Worm (Caenorhabditis elegans) whole organism, late embryonic: ENCODE measurements around the gene slc-25A21.
"Not testable (repeated sequence)": the region's sequence is repeated elsewhere in the genome, so short reads cannot be mapped to it uniquely, and the experiment has no call there.

Experiments
- F13H6.1 ChIP-seq: sonication (generic microtip); optimal IDR thresholded peaks from 2 replicates; lab custom pipeline; 2016; ENCODE audit warnings: missing genetic modification characterization, missing compliant biosample characterization
- T23F11.4 ChIP-seq: fragments of 200-800 bp; sonication (Bioruptor generic); optimal IDR thresholded peaks from 2 replicates; lab custom pipeline; 2018; ENCODE audit warnings: mild to moderate bottlenecking, missing genetic modification characterization, missing compliant biosample characterization
- ahr-1 ChIP-seq: sonication (generic microtip); optimal IDR thresholded peaks from 2 replicates; lab custom pipeline; 2016; ENCODE audit warnings: missing genetic modification characterization, missing compliant biosample characterization
- ceh-19 ChIP-seq: fragments of 200-800 bp; sonication (Bioruptor generic); optimal IDR thresholded peaks from 2 replicates; lab custom pipeline; 2018; ENCODE audit warnings: mild to moderate bottlenecking, missing genetic modification characterization, missing compliant biosample characterization
- ceh-2 ChIP-seq: sonication (generic microtip); optimal IDR thresholded peaks from 2 replicates; lab custom pipeline; 2016; ENCODE audit warnings: missing genotype, missing genetic modification characterization, missing compliant biosample characterization
- ceh-30 ChIP-seq: fragments of 150-350 bp; optimal IDR thresholded peaks from 2 replicates; lab custom pipeline; 2014; ENCODE audit warnings: missing biosample characterization, missing genetic modification characterization
- ceh-34 ChIP-seq: sonication (generic microtip); optimal IDR thresholded peaks from 2 replicates; lab custom pipeline; 2016; ENCODE audit warnings: mild to moderate bottlenecking, missing genetic modification characterization, missing compliant biosample characterization
- ceh-45 ChIP-seq: fragments of 200-800 bp; sonication (Bioruptor generic); IDR thresholded peaks from 2 replicates; pipeline ENCODE4 v1.3.6; 2022; ENCODE audit warnings: missing genetic modification reagents, missing genetic modification characterization, missing compliant biosample characterization
- ceh-48 ChIP-seq: sonication (generic microtip); optimal IDR thresholded peaks from 2 replicates; lab custom pipeline; 2016; ENCODE audit warnings: missing genetic modification characterization, inconsistent platforms, missing compliant biosample characterization
- ceh-9 ChIP-seq: sonication (generic microtip); optimal IDR thresholded peaks from 2 replicates; lab custom pipeline; 2016; ENCODE audit warnings: mild to moderate bottlenecking, missing genetic modification characterization, inconsistent platforms, missing compliant biosample characterization
- che-1 ChIP-seq: sonication (generic microtip); optimal IDR thresholded peaks from 2 replicates; lab custom pipeline; 2016; ENCODE audit warnings: mild to moderate bottlenecking, missing genetic modification characterization, missing compliant biosample characterization
- dmd-4 ChIP-seq: sonication (generic microtip); optimal IDR thresholded peaks from 2 replicates; lab custom pipeline; 2016; ENCODE audit warnings: borderline replicate concordance, missing genetic modification characterization, missing compliant biosample characterization
- ets-4 ChIP-seq: sonication (generic microtip); optimal IDR thresholded peaks from 2 replicates; lab custom pipeline; 2016; ENCODE audit warnings: missing genetic modification characterization, missing compliant biosample characterization
- fkh-10 ChIP-seq: fragments of 150-350 bp; optimal IDR thresholded peaks from 2 replicates; lab custom pipeline; 2014; ENCODE audit warnings: missing biosample characterization, missing genetic modification reagents, missing genetic modification characterization
- gmeb-2 ChIP-seq: sonication (generic microtip); optimal IDR thresholded peaks from 2 replicates; lab custom pipeline; 2016; ENCODE audit warnings: missing genetic modification characterization, inconsistent platforms, missing compliant biosample characterization
- hlh-15 ChIP-seq: sonication (generic microtip); optimal IDR thresholded peaks from 2 replicates; lab custom pipeline; 2016; ENCODE audit warnings: missing genetic modification characterization, missing compliant biosample characterization
- hlh-30 ChIP-seq: sonication (generic microtip); optimal IDR thresholded peaks from 2 replicates; lab custom pipeline; 2017; ENCODE audit warnings: antibody characterized with exemption, missing genetic modification characterization, missing compliant biosample characterization; ENCODE audit not compliant: insufficient read depth
- hlh-6 ChIP-seq: sonication (generic microtip); optimal IDR thresholded peaks from 2 replicates; lab custom pipeline; 2016; ENCODE audit warnings: missing genotype, missing genetic modification characterization, missing compliant biosample characterization
- lin-11 ChIP-seq: fragments of 200-800 bp; sonication (Bioruptor generic); optimal IDR thresholded peaks from 2 replicates; lab custom pipeline; 2018; ENCODE audit warnings: mild to moderate bottlenecking, missing genetic modification characterization, missing compliant biosample characterization
- madf-2 ChIP-seq: sonication (generic microtip); optimal IDR thresholded peaks from 2 replicates; lab custom pipeline; 2017; ENCODE audit warnings: missing genetic modification characterization, missing compliant biosample characterization
- mec-3 ChIP-seq: sonication (generic microtip); optimal IDR thresholded peaks from 2 replicates; lab custom pipeline; 2016; ENCODE audit warnings: borderline replicate concordance, missing genetic modification characterization, missing compliant biosample characterization
- npax-4 ChIP-seq: sonication (generic microtip); optimal IDR thresholded peaks from 2 replicates; lab custom pipeline; 2016; ENCODE audit warnings: missing genetic modification characterization, missing compliant biosample characterization
- odd-2 ChIP-seq: sonication (generic microtip); optimal IDR thresholded peaks from 2 replicates; lab custom pipeline; 2017; ENCODE audit warnings: antibody characterized with exemption, mild to moderate bottlenecking, missing genetic modification characterization, missing compliant biosample characterization
- pag-3 ChIP-seq: sonication (generic microtip); optimal IDR thresholded peaks from 2 replicates; lab custom pipeline; 2016; ENCODE audit warnings: missing compliant biosample characterization, missing genetic modification characterization, borderline replicate concordance
- pha-4 ChIP-seq: fragments of 150-350 bp; optimal IDR thresholded peaks from 2 replicates; lab custom pipeline; 2018; ENCODE audit warnings: missing biosample characterization, missing genetic modification reagents, missing genetic modification characterization
- ref-2 ChIP-seq: sonication (generic microtip); optimal IDR thresholded peaks from 2 replicates; lab custom pipeline; 2016; ENCODE audit warnings: missing genetic modification characterization, missing compliant biosample characterization
- rnt-1 ChIP-seq: sonication (generic microtip); optimal IDR thresholded peaks from 2 replicates; lab custom pipeline; 2016; ENCODE audit warnings: missing genetic modification characterization, missing compliant biosample characterization
- sox-4 ChIP-seq: sonication (generic microtip); optimal IDR thresholded peaks from 2 replicates; lab custom pipeline; 2017; ENCODE audit warnings: mild to moderate bottlenecking, missing genetic modification characterization, inconsistent platforms, missing compliant biosample characterization
- tbx-2 ChIP-seq: sonication (generic microtip); optimal IDR thresholded peaks from 2 replicates; lab custom pipeline; 2016; ENCODE audit warnings: missing genetic modification characterization, missing compliant biosample characterization
- ttx-3 ChIP-seq: sonication (generic microtip); optimal IDR thresholded peaks from 2 replicates; lab custom pipeline; 2016; ENCODE audit warnings: missing genetic modification reagents, missing genetic modification characterization, missing compliant biosample characterization
- unc-55 ChIP-seq: sonication (generic microtip); optimal IDR thresholded peaks from 2 replicates; lab custom pipeline; 2017; ENCODE audit warnings: missing biosample characterization, missing genetic modification reagents, missing genetic modification characterization
- unc-86 ChIP-seq: sonication (generic microtip); optimal IDR thresholded peaks from 2 replicates; lab custom pipeline; 2016; ENCODE audit warnings: missing genetic modification characterization, missing compliant biosample characterization
- zip-5 ChIP-seq: sonication (generic microtip); optimal IDR thresholded peaks from 2 replicates; lab custom pipeline; 2016; ENCODE audit warnings: missing genetic modification characterization, missing compliant biosample characterization
- ztf-16 ChIP-seq: sonication (generic microtip); optimal IDR thresholded peaks from 2 replicates; lab custom pipeline; 2017; ENCODE audit warnings: missing genetic modification characterization, missing compliant biosample characterization

slc-25A21 gene

ce11 chrX:16209660-16210059 is 20.0 kb downstream of the slc-25A21 start (continued):
- TF ChIP-seq ets-4 (peak; percentile 13), mec-3 (no peak), hlh-15 (tag; lab: Kevin White, UChicago) (peak; percentile 61), hlh-30 (tag; lab: Kevin White, UChicago) (peak; percentile 74), gmeb-2 (tag; lab: Kevin White, UChicago) (peak; percentile 85), pag-3 (tag; lab: Kevin White, UChicago) (peak; percentile 20), rnt-1 (peak; percentile 65), che-1 (peak; percentile 82), dmd-4 (tag; lab: Kevin White, UChicago) (peak; percentile 74), F13H6.1 (peak; percentile 76), npax-4 (tag; lab: Kevin White, UChicago) (peak; percentile 52), sox-4 (tag; lab: Kevin White, UChicago) (peak; percentile 83), fkh-10 (GFP tag; lab: Kevin White, UChicago) (peak; percentile 71), unc-55 (GFP tag; lab: Kevin White, UChicago) (peak; percentile 52), madf-2 (tag; lab: Kevin White, UChicago) (peak; percentile 67), pha-4 (tag; lab: Kevin White, UChicago) (no peak), T23F11.4 (GFP tag; lab: Kevin White, UChicago) (peak; percentile 82), ceh-19 (peak; percentile 89), tbx-2 (tag; lab: Kevin White, UChicago) (peak; percentile 80), ceh-34 (peak; percentile 73), ceh-9 (tag; lab: Kevin White, UChicago) (peak; percentile 63), hlh-6 (peak; percentile 87), odd-2 (tag; lab: Kevin White, UChicago) (no peak), ceh-48 (tag; lab: Kevin White, UChicago) (peak; percentile 68), ref-2 (tag; lab: Kevin White, UChicago) (peak; percentile 86), lin-11 (tag; lab: Kevin White, UChicago) (peak; percentile 65), zip-5 (tag; lab: Kevin White, UChicago) (peak; percentile 28)

- TF ChIP-seq ceh-45 (GFP tag; lab: Robert Waterston, UW) (no peak), pha-4 (tag; lab: Kevin White, UChicago) (no peak), lin-11 (tag; lab: Kevin White, UChicago) (no peak), unc-86 (tag; lab: Kevin White, UChicago) (no peak), ceh-2 (no peak), ceh-48 (tag; lab: Kevin White, UChicago) (no peak), ceh-34 (no peak), odd-2 (tag; lab: Kevin White, UChicago) (no peak), pag-3 (tag; lab: Kevin White, UChicago) (no peak)
Observed at ce11 chrX:16210518-16210917, 20.9 kb downstream of the slc-25A21 start, which contains the start of gene R11.4. Gene R11.4 (minus strand): TSS chrX:16210618.

- TF ChIP-seq zip-5, ceh-30, tbx-2 (tag; lab: Kevin White, UChicago): not testable (repeated sequence)
- TF ChIP-seq, all 69 proteins: peak for 0; not testable (repeated sequence) for 69
Observed at ce11 chrX:16212306-16212705, 22.6 kb downstream of the slc-25A21 start, which contains the start of gene F23A7.4. Gene F23A7.4 (plus strand): TSS chrX:16212606.

- not testable (repeated sequence) for TF ChIP-seq odd-2 (tag; lab: Kevin White, UChicago); ahr-1; ttx-3 (tag; lab: Kevin White, UChicago)
Observed at ce11 chrX:16213073-16213472, 23.4 kb downstream of the slc-25A21 start, which contains the start of gene F23A7.8. Gene F23A7.8 (plus strand): TSS chrX:16213373.

- TF ChIP-seq ztf-16 (tag; lab: Kevin White, UChicago), result no peak
Observed at ce11 chrX:16217108-16217507, 27.5 kb downstream of the slc-25A21 start, which contains the start of gene F23A7.1. Gene F23A7.1 (plus strand): TSS chrX:16217408.
